Fruit fly (Drosophila melanogaster): ENCODE measurements around the gene Nup205.

The Nup205 gene

DNA sequence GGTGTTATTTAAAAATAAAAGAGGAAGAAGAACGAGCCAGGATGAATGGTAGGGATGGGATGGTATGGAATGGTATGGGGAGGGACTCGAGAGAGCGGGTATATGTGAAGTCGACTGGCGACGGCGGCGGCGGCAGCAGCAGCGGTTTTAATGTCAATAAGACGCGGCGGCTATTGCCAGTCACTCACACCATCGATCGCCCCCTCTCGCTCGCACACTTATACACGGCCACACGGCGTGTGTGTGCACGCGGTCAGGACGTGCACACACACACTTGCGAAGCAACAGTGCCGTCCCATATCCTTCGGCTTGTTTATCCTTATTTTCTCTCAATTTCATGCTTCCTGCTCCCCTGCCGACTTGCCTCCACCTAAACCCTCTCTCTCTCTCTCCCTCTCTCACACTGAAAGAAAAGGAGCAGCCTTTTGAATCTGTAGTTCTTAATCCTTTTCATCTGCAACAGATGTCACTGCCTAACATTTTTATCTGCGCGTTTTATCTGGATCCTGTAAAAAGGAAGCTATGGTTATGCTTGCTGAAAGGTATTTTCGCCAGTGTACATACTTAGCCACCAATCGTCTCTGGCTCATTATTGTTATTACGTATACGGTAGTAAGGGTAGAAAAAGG lies 37.2 kb downstream of the Nup205 start (continued):
- TF ChIP-seq Lim3 (GFP tag; IDR thresholded peaks at IDR 0.05): no peak
- TF ChIP-seq CG15696 (tag; optimal IDR thresholded peaks at IDR 0.05): peak; percentile 87
- TF ChIP-seq Trl (optimal IDR thresholded peaks at IDR 0.05): peak; percentile 45 to 54
- TF ChIP-seq Trl (GFP tag; optimal IDR thresholded peaks at IDR 0.05): peak; percentile 91
- no peak for TF ChIP-seq Hr78 (GFP tag; optimal IDR thresholded peaks at IDR 0.05)
- TF ChIP-seq CG4404 (GFP tag; IDR thresholded peaks at IDR 0.05): peak; percentile 92
- TF ChIP-seq CG8290 (GFP tag; optimal IDR thresholded peaks at IDR 0.05): peak; percentile 77
- TF ChIP-seq CG8290 (tag; optimal IDR thresholded peaks at IDR 0.05): peak; percentile 32 to 93
- peak; percentile 73 for TF ChIP-seq crc (GFP tag; optimal IDR thresholded peaks at IDR 0.05)
- TF ChIP-seq p53 (GFP tag; optimal IDR thresholded peaks at IDR 0.05): peak; percentile 64
- peak; percentile 85 for TF ChIP-seq sob (GFP tag; IDR thresholded peaks at IDR 0.05)
- peak; percentile 93 for TF ChIP-seq CG2120 (GFP tag; optimal IDR thresholded peaks at IDR 0.05)
- peak; percentile 70 for TF ChIP-seq Hand (GFP tag; optimal IDR thresholded peaks at IDR 0.05)
- TF ChIP-seq sd (tag; optimal IDR thresholded peaks at IDR 0.05): peak; percentile 89
- peak; percentile 80 for TF ChIP-seq tin (GFP tag; optimal IDR thresholded peaks at IDR 0.05)
- peak; percentile 61 for TF ChIP-seq CG3065 (GFP tag; optimal IDR thresholded peaks at IDR 0.05)
- TF ChIP-seq CG17568 (GFP tag; optimal IDR thresholded peaks at IDR 0.05): peak; percentile 76
- TF ChIP-seq Blimp-1 (GFP tag; optimal IDR thresholded peaks at IDR 0.05): peak; percentile 65
- no peak; the same call in 1 of the 2 replicates for TF ChIP-seq GATAe (GFP tag; conservative IDR thresholded peaks at IDR 0.05)
- no peak; the same call in 2 of the 3 replicates for TF ChIP-seq gce (GFP tag; IDR thresholded peaks at IDR 0.05)
- peak; percentile 75 for TF ChIP-seq sens-2 (GFP tag; IDR thresholded peaks at IDR 0.05)
- peak; percentile 91 for TF ChIP-seq lilli (GFP tag; optimal IDR thresholded peaks at IDR 0.05)
- no peak for TF ChIP-seq nerfin-2 (GFP tag; IDR thresholded peaks at IDR 0.05; ENCODE audit: partially characterized antibody)
- peak; percentile 52 for TF ChIP-seq CG18764 (GFP tag; optimal IDR thresholded peaks at IDR 0.05)
- TF ChIP-seq CG30020 (tag; optimal IDR thresholded peaks at IDR 0.05): peak; percentile 9
- peak; percentile 46; the same call in 1 of the 2 replicates for TF ChIP-seq CG17612 (GFP tag; IDR thresholded peaks at IDR 0.05)
- TF ChIP-seq Atf3 (GFP tag; optimal IDR thresholded peaks at IDR 0.05): peak; percentile 87
- TF ChIP-seq CG1832 (GFP tag; optimal IDR thresholded peaks at IDR 0.05): peak; percentile 67
- TF ChIP-seq CG6765 (GFP tag; optimal IDR thresholded peaks at IDR 0.05): peak; percentile 40
- TF ChIP-seq CG14667 (GFP tag; IDR thresholded peaks at IDR 0.05): peak; percentile 59
- no peak for TF ChIP-seq CG6791 (GFP tag; IDR thresholded peaks at IDR 0.05; ENCODE audit: partially characterized antibody)
- no peak for TF ChIP-seq Stat92E (GFP tag; optimal IDR thresholded peaks at IDR 0.05)
- peak; percentile 84 for TF ChIP-seq CG31441 (GFP tag; IDR thresholded peaks at IDR 0.05)
- no peak; the same call in 1 of the 2 replicates for TF ChIP-seq ham (GFP tag; IDR thresholded peaks at IDR 0.05)
- TF ChIP-seq Abd-B (GFP tag; optimal IDR thresholded peaks at IDR 0.05): peak; percentile 74
- TF ChIP-seq bcd (GFP tag; optimal IDR thresholded peaks at IDR 0.05): peak; percentile 80
- TF ChIP-seq Vsx1 (GFP tag; optimal IDR thresholded peaks at IDR 0.05): peak; percentile 66
- peak; percentile 38 for TF ChIP-seq trh (GFP tag; optimal IDR thresholded peaks at IDR 0.05)
- TF ChIP-seq prd (optimal IDR thresholded peaks at IDR 0.05): no peak
- peak; percentile 94 for TF ChIP-seq prd (GFP tag; IDR thresholded peaks at IDR 0.05)
- TF ChIP-seq CHES-1-like (GFP tag; optimal IDR thresholded peaks at IDR 0.05): peak; percentile 92
- peak; percentile 52 for TF ChIP-seq CG17912 (GFP tag; optimal IDR thresholded peaks at IDR 0.05)
- peak; percentile 91 for TF ChIP-seq pnt (GFP tag; optimal IDR thresholded peaks at IDR 0.05)
- TF ChIP-seq ci (GFP tag; IDR thresholded peaks at IDR 0.05): peak; percentile 93
- peak; percentile 49 for TF ChIP-seq CG10274 (GFP tag; optimal IDR thresholded peaks at IDR 0.05)
- peak; percentile 75 to 87 for TF ChIP-seq Hr51 (GFP tag; optimal IDR thresholded peaks at IDR 0.05)
- TF ChIP-seq CG6175 (GFP tag; IDR thresholded peaks at IDR 0.05): peak; percentile 55; the same call in 1 of the 3 replicates
- peak; percentile 83 for TF ChIP-seq H2.0 (GFP tag; IDR thresholded peaks at IDR 0.05)
- TF ChIP-seq Rx (GFP tag; IDR thresholded peaks at IDR 0.05): peak; percentile 76
- no peak for TF ChIP-seq HLH4C (GFP tag; IDR thresholded peaks at IDR 0.05; ENCODE audit: partially characterized antibody)

Data from whole organism, embryonic.